Fruit fly (Drosophila melanogaster): Measurements from ENCODE around the gene CG9592.
A peak's percentile ranks its signal among the peaks of the same experiment; 100 is the strongest.

CG9592 gene

DNA sequence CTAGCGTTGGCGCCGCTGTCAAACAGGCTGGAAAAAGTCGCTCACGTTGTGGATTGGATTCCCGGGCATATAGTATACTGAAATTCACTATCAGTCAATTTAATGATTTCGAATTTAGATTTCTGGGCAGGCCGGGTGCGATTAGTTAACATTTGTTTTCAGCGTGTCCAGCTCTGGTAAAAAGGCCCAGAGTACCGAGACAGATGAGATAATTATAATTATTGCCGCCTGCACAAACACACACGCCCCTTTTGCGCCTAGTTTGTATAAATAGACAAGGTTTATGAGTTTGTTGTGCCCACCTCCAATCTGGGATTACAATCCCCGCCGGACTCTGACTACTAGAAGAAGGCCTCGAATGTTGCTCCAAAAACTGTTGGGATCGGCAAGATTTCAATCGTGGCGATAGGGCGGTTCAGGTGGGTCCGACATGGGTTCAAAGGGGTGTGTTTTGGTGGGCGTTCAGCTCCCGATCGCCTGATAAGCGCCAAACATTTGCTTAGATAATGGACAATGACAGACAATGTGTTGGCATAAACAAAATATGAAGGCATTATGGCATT is 41.4 kb downstream of the CG9592 start:
- TF ChIP-seq CrebA (GFP tag; optimal IDR thresholded peaks at IDR 0.05; ENCODE audit: borderline replicate concordance) (no peak), Abd-B (GFP tag; optimal IDR thresholded peaks at IDR 0.05) (no peak), Hnf4 (GFP tag; optimal IDR thresholded peaks at IDR 0.05) (no peak), woc (GFP tag; optimal IDR thresholded peaks at IDR 0.05) (no peak), sv (GFP tag; optimal IDR thresholded peaks at IDR 0.05) (no peak), psq (GFP tag; optimal IDR thresholded peaks at IDR 0.05) (no peak), ey (GFP tag; optimal IDR thresholded peaks at IDR 0.05) (no peak), usp (GFP tag; optimal IDR thresholded peaks at IDR 0.05) (no peak), Vsx2 (GFP tag; optimal IDR thresholded peaks at IDR 0.05; ENCODE audit: partially characterized antibody) (no peak), br (GFP tag; optimal IDR thresholded peaks at IDR 0.05) (no peak), lola (GFP tag; optimal IDR thresholded peaks at IDR 0.05) (no peak), Hr83 (GFP tag; optimal IDR thresholded peaks at IDR 0.05; ENCODE audit: poor library complexity, severe bottlenecking) (no peak), dmrt93B (GFP tag; optimal IDR thresholded peaks at IDR 0.05) (no peak), sage (GFP tag; optimal IDR thresholded peaks at IDR 0.05) (no peak), Rel (GFP tag; optimal IDR thresholded peaks at IDR 0.05) (no peak), Rel (tag; optimal IDR thresholded peaks at IDR 0.05) (no peak), Dif (GFP tag; optimal IDR thresholded peaks at IDR 0.05; ENCODE audit: partially characterized antibody) (no peak), brk (GFP tag; optimal IDR thresholded peaks at IDR 0.05) (no peak), foxo (GFP tag; optimal IDR thresholded peaks at IDR 0.05) (no peak), dl (GFP tag; optimal IDR thresholded peaks at IDR 0.05; ENCODE audit: insufficient read depth in 1 of 2, partially characterized antibody in 2 of 2) (no peak)

DNA sequence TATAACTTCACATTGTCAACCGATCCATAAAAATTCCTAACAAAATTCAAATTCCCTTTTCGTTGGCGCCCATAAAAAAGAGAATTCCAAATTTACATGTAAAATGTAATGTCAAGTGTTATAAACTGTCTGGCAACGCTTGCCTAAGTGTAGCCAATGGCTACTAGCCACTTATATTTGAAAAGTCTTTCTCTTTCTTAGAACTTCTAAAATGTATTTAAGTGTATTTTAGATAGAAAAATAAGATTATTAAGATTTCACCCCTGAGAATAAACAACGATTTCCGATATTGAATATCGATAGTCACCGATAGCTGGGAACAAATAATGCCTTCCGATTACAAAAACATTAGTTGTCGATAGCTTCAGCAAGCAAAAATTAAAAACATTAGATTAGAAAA is 42.0 kb downstream of the CG9592 start, which contains the start of gene CG34039:
Gene CG34039, plus strand, starts transcription at position 342 of the 400 bp plus-strand sequence.
- TF ChIP-seq tai (GFP tag; optimal IDR thresholded peaks at IDR 0.05) = peak; percentile 55
- no peak for TF ChIP-seq sv (GFP tag; optimal IDR thresholded peaks at IDR 0.05)
- no peak for TF ChIP-seq jim (GFP tag; optimal IDR thresholded peaks at IDR 0.05)
- no peak for TF ChIP-seq OdsH (GFP tag; optimal IDR thresholded peaks at IDR 0.05)
- no peak for TF ChIP-seq fru (GFP tag; optimal IDR thresholded peaks at IDR 0.05)
- no peak for TF ChIP-seq Dif (GFP tag; optimal IDR thresholded peaks at IDR 0.05; ENCODE audit: partially characterized antibody)
- no peak for TF ChIP-seq CG32264 (GFP tag; optimal IDR thresholded peaks at IDR 0.05)
- TF ChIP-seq pan (optimal IDR thresholded peaks at IDR 0.05) = no peak
- TF ChIP-seq brk (GFP tag; optimal IDR thresholded peaks at IDR 0.05) = peak; percentile 60
- TF ChIP-seq ey (GFP tag; optimal IDR thresholded peaks at IDR 0.05) = no peak
- TF ChIP-seq rgr (GFP tag; optimal IDR thresholded peaks at IDR 0.05) = no peak
- TF ChIP-seq Vsx2 (GFP tag; optimal IDR thresholded peaks at IDR 0.05; ENCODE audit: partially characterized antibody) = no peak
- no peak for TF ChIP-seq br (GFP tag; optimal IDR thresholded peaks at IDR 0.05)
- no peak for TF ChIP-seq Hr78 (GFP tag; optimal IDR thresholded peaks at IDR 0.05)
- no peak for TF ChIP-seq Sp1 (GFP tag; optimal IDR thresholded peaks at IDR 0.05)
- TF ChIP-seq Rel (GFP tag; optimal IDR thresholded peaks at IDR 0.05) = no peak
- TF ChIP-seq Rel (tag; optimal IDR thresholded peaks at IDR 0.05) = peak; percentile 76
- no peak for TF ChIP-seq lola (GFP tag; optimal IDR thresholded peaks at IDR 0.05)
- no peak for TF ChIP-seq dl (GFP tag; optimal IDR thresholded peaks at IDR 0.05; ENCODE audit: insufficient read depth in 1 of 2, partially characterized antibody in 2 of 2)
- peak; percentile 21 for TF ChIP-seq Hnf4 (GFP tag; optimal IDR thresholded peaks at IDR 0.05)
- TF ChIP-seq Myc (optimal IDR thresholded peaks at IDR 0.05) = no peak
- no peak for TF ChIP-seq HLH106 (tag; optimal IDR thresholded peaks at IDR 0.05)
- no peak for TF ChIP-seq Dfd (GFP tag; optimal IDR thresholded peaks at IDR 0.05)
- TF ChIP-seq h (GFP tag; optimal IDR thresholded peaks at IDR 0.05) = peak; percentile 10
- no peak for TF ChIP-seq CrebA (GFP tag; optimal IDR thresholded peaks at IDR 0.05; ENCODE audit: borderline replicate concordance)

DNA sequence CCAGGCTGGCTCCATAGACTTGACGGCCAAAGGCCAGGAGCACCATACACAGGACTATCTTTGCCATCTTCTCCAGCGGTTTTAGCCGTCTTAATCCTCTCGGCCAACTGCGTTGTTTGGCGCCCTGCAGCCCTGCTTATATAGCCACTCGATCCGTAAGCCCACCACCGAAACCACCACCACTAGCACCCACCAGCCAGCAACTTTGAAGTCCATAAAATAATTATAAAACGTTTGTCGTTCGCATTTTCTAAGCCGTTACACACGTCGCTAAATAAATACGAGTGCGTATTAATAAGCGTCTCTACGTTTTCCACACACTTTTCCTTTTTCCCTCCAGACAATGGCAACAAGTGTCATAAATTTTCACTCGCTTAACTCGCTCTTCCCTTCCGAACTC is 43.0 kb downstream of the CG9592 start, which contains the start of gene Lk:
Gene Lk, minus strand, starts transcription at position 101 of the 400 bp plus-strand sequence.
- TF ChIP-seq CG9705 (GFP tag; optimal IDR thresholded peaks at IDR 0.05) (no peak), psq (GFP tag; optimal IDR thresholded peaks at IDR 0.05) (no peak), Hr78 (GFP tag; optimal IDR thresholded peaks at IDR 0.05) (no peak), Myc (optimal IDR thresholded peaks at IDR 0.05) (no peak), pan (optimal IDR thresholded peaks at IDR 0.05) (no peak), dsf (GFP tag; optimal IDR thresholded peaks at IDR 0.05; ENCODE audit: borderline replicate concordance) (no peak), Sp1 (GFP tag; optimal IDR thresholded peaks at IDR 0.05) (no peak), dmrt93B (GFP tag; optimal IDR thresholded peaks at IDR 0.05) (no peak), GATAd (GFP tag; optimal IDR thresholded peaks at IDR 0.05) (no peak), CrebA (GFP tag; optimal IDR thresholded peaks at IDR 0.05; ENCODE audit: borderline replicate concordance) (no peak), Vsx2 (GFP tag; optimal IDR thresholded peaks at IDR 0.05; ENCODE audit: partially characterized antibody) (no peak), Jra (GFP tag; optimal IDR thresholded peaks at IDR 0.05) (no peak), jim (GFP tag; optimal IDR thresholded peaks at IDR 0.05) (no peak), rgr (GFP tag; optimal IDR thresholded peaks at IDR 0.05) (no peak), ey (GFP tag; optimal IDR thresholded peaks at IDR 0.05) (no peak), woc (GFP tag; optimal IDR thresholded peaks at IDR 0.05) (no peak), Abd-B (GFP tag; optimal IDR thresholded peaks at IDR 0.05) (no peak), Mio (GFP tag; optimal IDR thresholded peaks at IDR 0.05) (no peak)

Data from whole organism, wandering third instar larva.